Fruit fly (Drosophila melanogaster) whole organism, embryonic: ENCODE data around the gene pcm.
A peak's percentile ranks its signal among the peaks of the same experiment; 100 is the strongest.

Experiments
- Awh ChIP-seq: fragments of 200-800 bp; sonication (Bioruptor generic); IDR thresholded peaks from 2 replicates; pipeline ENCODE4, ENCODE4 v1.3.6; 2022; ENCODE audit warnings: missing biosample characterization, missing genetic modification characterization
- BEAF-32 ChIP-seq: fragments of 200-800 bp; sonication (Bioruptor generic); optimal IDR thresholded peaks from 3 replicates; lab custom pipeline; 2017; ENCODE audit warnings: missing biosample characterization, missing genetic modification characterization, mild to moderate bottlenecking, moderate library complexity, missing genetic modification reagents
- CG10366 ChIP-seq: fragments of 200-800 bp; sonication (Bioruptor generic); IDR thresholded peaks from 2 replicates; pipeline ENCODE4 v1.3.6; 2022; ENCODE audit warnings: missing biosample characterization, missing genetic modification characterization
- CG10543 ChIP-seq: fragments of 200-800 bp; sonication (Bioruptor generic); optimal IDR thresholded peaks from 3 replicates; lab custom pipeline; 2017; ENCODE audit warnings: missing biosample characterization, mild to moderate bottlenecking, missing genetic modification characterization, moderate library complexity
- CG11723 ChIP-seq: fragments of 200-800 bp; sonication (Bioruptor generic); optimal IDR thresholded peaks from 2 replicates; lab custom pipeline; 2017; ENCODE audit warnings: missing biosample characterization, mild to moderate bottlenecking, missing genetic modification characterization
- CG15601 ChIP-seq: fragments of 200-800 bp; sonication (Bioruptor generic); optimal IDR thresholded peaks from 3 replicates; lab custom pipeline; 2019; ENCODE audit warnings: missing biosample characterization, mild to moderate bottlenecking, missing genetic modification characterization, moderate library complexity
- CG1602 ChIP-seq: fragments of 200-800 bp; sonication (Bioruptor generic); optimal IDR thresholded peaks from 3 replicates; lab custom pipeline; 2016; ENCODE audit warnings: missing biosample characterization, missing genetic modification characterization
- CG17359 ChIP-seq: fragments of 200-800 bp; sonication (Bioruptor generic); optimal IDR thresholded peaks from 3 replicates; lab custom pipeline; 2018; ENCODE audit warnings: missing biosample characterization, mild to moderate bottlenecking, missing genetic modification characterization, moderate library complexity
- CG1832 ChIP-seq: fragments of 200-800 bp; sonication (Bioruptor generic); optimal IDR thresholded peaks from 2 replicates; lab custom pipeline; 2017; ENCODE audit warnings: missing biosample characterization, mild to moderate bottlenecking, missing genetic modification characterization, inconsistent platforms
- CG2116 ChIP-seq: fragments of 200-800 bp; sonication (Bioruptor generic); optimal IDR thresholded peaks from 3 replicates; lab custom pipeline; 2018; ENCODE audit warnings: missing biosample characterization, mild to moderate bottlenecking, missing genetic modification characterization
- CG30431 ChIP-seq: fragments of 200-800 bp; sonication (Bioruptor generic); optimal IDR thresholded peaks from 2 replicates; lab custom pipeline; 2017; ENCODE audit warnings: missing biosample characterization, missing genetic modification characterization
- CG3281 ChIP-seq: fragments of 200-800 bp; sonication (Bioruptor generic); optimal IDR thresholded peaks from 3 replicates; lab custom pipeline; 2017; ENCODE audit warnings: missing biosample characterization, mild to moderate bottlenecking, missing genetic modification characterization
- CG8924 ChIP-seq: fragments of 200-800 bp; optimal IDR thresholded peaks from 3 replicates; lab custom pipeline; 2019; ENCODE audit warnings: missing biosample characterization, mild to moderate bottlenecking, missing genetic modification characterization, moderate library complexity
- CG9437 ChIP-seq: fragments of 200-800 bp; sonication (Bioruptor generic); optimal IDR thresholded peaks from 2 replicates; lab custom pipeline; 2018; ENCODE audit warnings: missing biosample characterization, mild to moderate bottlenecking, missing genetic modification characterization
- CG9727 ChIP-seq: fragments of 200-800 bp; sonication (Bioruptor generic); optimal IDR thresholded peaks from 3 replicates; lab custom pipeline; 2017; ENCODE audit warnings: missing biosample characterization, mild to moderate bottlenecking, missing genetic modification characterization
- CG9932 ChIP-seq: fragments of 200-800 bp; sonication (Bioruptor generic); IDR thresholded peaks from 2 replicates; pipeline ENCODE4 v1.3.6; 2022; ENCODE audit warnings: missing biosample characterization, missing genetic modification characterization
- CHES-1-like ChIP-seq: fragments of 200-800 bp; sonication (Bioruptor generic); optimal IDR thresholded peaks from 2 replicates; lab custom pipeline; 2016; ENCODE audit warnings: missing biosample characterization, missing genetic modification characterization
- Camta ChIP-seq: fragments of 200-800 bp; sonication (Bioruptor generic); optimal IDR thresholded peaks from 2 replicates; lab custom pipeline; 2016; ENCODE audit warnings: missing biosample characterization, missing genetic modification characterization
- Doc3 ChIP-seq: fragments of 200-800 bp; sonication (Bioruptor generic); IDR thresholded peaks from 3 replicates; pipeline ENCODE4 v1.3.6; 2022; ENCODE audit warnings: missing biosample characterization, missing genetic modification characterization; ENCODE audit not compliant: partially characterized antibody
- Dref ChIP-seq: fragments of 200-800 bp; sonication (Bioruptor generic); IDR thresholded peaks from 2 replicates; pipeline ENCODE4 v1.3.6; 2022; ENCODE audit warnings: missing biosample characterization, missing genetic modification characterization
- Elba2 ChIP-seq: fragments of 200-800 bp; sonication (Bioruptor generic); optimal IDR thresholded peaks from 3 replicates; lab custom pipeline; 2016; ENCODE audit warnings: missing biosample characterization, missing genetic modification characterization
- Max ChIP-seq: fragments of 200-800 bp; sonication (Bioruptor generic); optimal IDR thresholded peaks from 2 replicates; lab custom pipeline; 2016; ENCODE audit warnings: missing biosample characterization, mild to moderate bottlenecking, missing genetic modification characterization
- Med ChIP-seq: fragments of 200-800 bp; sonication (Bioruptor generic); peaks from one replicate; lab custom pipeline; 2016; ENCODE audit warnings: missing biosample characterization, missing genetic modification characterization, mild to moderate bottlenecking, inconsistent platforms, moderate library complexity
- NfI ChIP-seq: fragments of 200-800 bp; sonication (Bioruptor generic); optimal IDR thresholded peaks from 3 replicates; lab custom pipeline; 2018; ENCODE audit warnings: missing biosample characterization, mild to moderate bottlenecking, missing genetic modification characterization, moderate library complexity
- Pdp1 ChIP-seq, 2 experiments: fragments of 200-800 bp; sonication (Bioruptor generic); optimal IDR thresholded peaks; 3 replicates each; lab custom pipeline; 2016; ENCODE audit warnings: missing biosample characterization in 2 of 2, missing genetic modification characterization in 2 of 2, mild to moderate bottlenecking in 1 of 2, moderate library complexity in 1 of 2
- Poxn ChIP-seq: fragments of 200-800 bp; sonication (Bioruptor generic); IDR thresholded peaks from 2 replicates; pipeline ENCODE4 v1.3.6; 2022; ENCODE audit warnings: missing biosample characterization, missing genetic modification characterization
- Scr ChIP-seq: fragments of 200-800 bp; sonication (Bioruptor generic); IDR thresholded peaks from 2 replicates; pipeline ENCODE4 v1.3.6; 2022; ENCODE audit warnings: missing biosample characterization, missing genetic modification characterization; ENCODE audit not compliant: partially characterized antibody
- Sry-β ChIP-seq: fragments of 200-800 bp; sonication (Bioruptor generic); optimal IDR thresholded peaks from 2 replicates; lab custom pipeline; 2018; ENCODE audit warnings: missing biosample characterization, mild to moderate bottlenecking, missing genetic modification characterization, moderate library complexity
- Sry-δ ChIP-seq: fragments of 200-800 bp; sonication (Bioruptor generic); optimal IDR thresholded peaks from 2 replicates; lab custom pipeline; 2016; ENCODE audit warnings: missing biosample characterization, missing genetic modification characterization
- amos ChIP-seq: fragments of 200-800 bp; sonication (Bioruptor generic); IDR thresholded peaks from 2 replicates; pipeline ENCODE4 v1.3.6; 2022; ENCODE audit warnings: missing biosample characterization, missing genetic modification characterization; ENCODE audit not compliant: partially characterized antibody
- ash1 ChIP-seq: fragments of 200-800 bp; sonication (Bioruptor generic); optimal IDR thresholded peaks from 2 replicates; lab custom pipeline; 2018; ENCODE audit warnings: missing biosample characterization, mild to moderate bottlenecking, missing genetic modification characterization
- bab2 ChIP-seq: fragments of 200-800 bp; sonication (Bioruptor generic); optimal IDR thresholded peaks from 2 replicates; lab custom pipeline; 2016; ENCODE audit warnings: missing biosample characterization, missing genetic modification characterization
- bbx ChIP-seq: fragments of 200-800 bp; sonication (Bioruptor generic); IDR thresholded peaks from 2 replicates; pipeline ENCODE4 v1.3.6; 2022; ENCODE audit warnings: missing biosample characterization, missing genetic modification characterization; ENCODE audit not compliant: partially characterized antibody
- chif ChIP-seq, 2 experiments: fragments of 200-800 bp; sonication (Bioruptor generic); optimal IDR thresholded peaks; 3 replicates each; lab custom pipeline; 2016; ENCODE audit warnings: missing biosample characterization in 2 of 2, missing genetic modification characterization in 2 of 2
- fd96Cb ChIP-seq: fragments of 200-800 bp; sonication (Bioruptor generic); optimal IDR thresholded peaks from 2 replicates; lab custom pipeline; 2018; ENCODE audit warnings: missing biosample characterization, mild to moderate bottlenecking, missing genetic modification characterization, moderate library complexity
- hkb ChIP-seq, 2 experiments: fragments of 200-800 bp in 1 of 2; fragments of >200 bp in 1 of 2; sonication (Bioruptor generic) in 1 of 2; IDR thresholded peaks in 1 of 2; optimal IDR thresholded peaks in 1 of 2; 2 replicates each; pipeline versions ENCODE4 v1.3.6 to Lab custom; 2017 to 2022; ENCODE audit warnings: missing biosample characterization in 1 of 2, missing genetic modification characterization in 1 of 2
- inv ChIP-seq: fragments of 200-800 bp; sonication (Bioruptor generic); IDR thresholded peaks from 2 replicates; pipeline ENCODE4 v1.3.6; 2022; ENCODE audit warnings: missing biosample characterization, missing genetic modification characterization; ENCODE audit not compliant: partially characterized antibody
- mirr ChIP-seq: fragments of 200-800 bp; sonication (Bioruptor generic); optimal IDR thresholded peaks from 3 replicates; lab custom pipeline; 2018; ENCODE audit warnings: missing biosample characterization, mild to moderate bottlenecking, missing genetic modification characterization
- mld ChIP-seq: fragments of 200-800 bp; sonication (Bioruptor generic); IDR thresholded peaks from 3 replicates; pipeline ENCODE4 v1.3.6; 2022; ENCODE audit warnings: missing biosample characterization, missing genetic modification characterization; ENCODE audit not compliant: partially characterized antibody
- pb ChIP-seq: fragments of 200-800 bp; sonication (Bioruptor generic); optimal IDR thresholded peaks from 3 replicates; lab custom pipeline; 2016; ENCODE audit warnings: missing biosample characterization, missing genetic modification characterization
- sens-2 ChIP-seq: fragments of 200-800 bp; sonication (Bioruptor generic); IDR thresholded peaks from 2 replicates; pipeline ENCODE4 v1.3.6; 2022; ENCODE audit warnings: missing biosample characterization, missing genetic modification characterization
- ssp ChIP-seq: fragments of 200-800 bp; sonication (Bioruptor generic); IDR thresholded peaks from 2 replicates; pipeline ENCODE4 v1.3.6; 2022; ENCODE audit warnings: missing biosample characterization, missing genetic modification characterization
- tio ChIP-seq: fragments of 200-800 bp; sonication (Bioruptor generic); optimal IDR thresholded peaks from 2 replicates; lab custom pipeline; 2017; ENCODE audit warnings: missing biosample characterization, missing genetic modification characterization, inconsistent platforms

pcm gene

DNA sequence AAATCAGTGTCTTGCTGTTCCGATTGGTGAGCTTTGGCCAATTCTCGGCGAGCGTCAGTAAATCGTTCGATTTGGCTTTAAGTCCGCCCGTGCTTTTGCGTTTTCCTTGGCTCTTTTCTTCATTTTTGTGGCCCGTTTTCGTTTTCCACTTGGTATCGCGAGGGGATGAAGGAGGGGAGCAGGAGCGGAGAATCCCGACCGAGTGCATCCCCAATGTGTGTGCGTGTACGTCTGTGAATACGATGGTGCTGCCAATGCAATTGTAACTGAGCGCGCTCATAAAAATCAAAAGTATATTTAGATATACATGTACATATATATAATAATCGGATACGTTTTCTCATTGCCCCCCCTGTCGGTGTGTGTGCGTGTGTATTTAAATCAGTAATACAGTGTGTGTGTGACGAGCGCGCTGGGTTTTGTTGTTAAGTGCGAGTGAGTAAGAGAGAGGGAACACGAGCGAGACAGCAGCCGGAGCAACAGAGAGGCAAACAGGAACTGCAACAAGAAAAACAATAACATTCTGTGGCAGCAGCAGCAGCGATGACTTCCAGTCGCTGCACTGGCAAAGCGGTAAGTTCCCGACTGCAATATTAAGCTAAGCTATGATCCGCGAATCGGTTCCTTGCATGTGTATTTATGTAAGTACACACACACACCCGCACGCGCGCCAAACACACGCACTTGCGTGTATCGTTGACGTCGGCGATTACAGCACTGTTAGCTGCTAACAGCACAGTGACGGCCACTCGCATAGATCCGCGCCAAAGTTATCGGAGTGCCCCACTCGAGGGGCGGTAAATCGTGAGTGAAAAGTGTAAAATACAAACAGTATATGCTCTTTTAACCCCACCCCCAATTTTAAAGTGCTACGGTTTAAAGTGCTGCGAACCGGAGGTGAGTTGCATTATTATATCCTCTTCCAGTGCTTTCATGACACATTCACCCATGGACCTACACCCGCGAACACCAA lies 4.1 kb upstream of the pcm start (continued):
- TF ChIP-seq chif (GFP tag; optimal IDR thresholded peaks at IDR 0.05; lab: Kevin White, UChicago), result peak; percentile 19 to 40
- TF ChIP-seq CG9437 (GFP tag; lab: Kevin White, UChicago), result peak; percentile 30
- peak; percentile 81 for TF ChIP-seq CG3281
- TF ChIP-seq CG1832 (GFP tag; lab: Kevin White, UChicago), result peak; percentile 90
- no peak for TF ChIP-seq CG15601 (tag; lab: Kevin White, UChicago)

DNA sequence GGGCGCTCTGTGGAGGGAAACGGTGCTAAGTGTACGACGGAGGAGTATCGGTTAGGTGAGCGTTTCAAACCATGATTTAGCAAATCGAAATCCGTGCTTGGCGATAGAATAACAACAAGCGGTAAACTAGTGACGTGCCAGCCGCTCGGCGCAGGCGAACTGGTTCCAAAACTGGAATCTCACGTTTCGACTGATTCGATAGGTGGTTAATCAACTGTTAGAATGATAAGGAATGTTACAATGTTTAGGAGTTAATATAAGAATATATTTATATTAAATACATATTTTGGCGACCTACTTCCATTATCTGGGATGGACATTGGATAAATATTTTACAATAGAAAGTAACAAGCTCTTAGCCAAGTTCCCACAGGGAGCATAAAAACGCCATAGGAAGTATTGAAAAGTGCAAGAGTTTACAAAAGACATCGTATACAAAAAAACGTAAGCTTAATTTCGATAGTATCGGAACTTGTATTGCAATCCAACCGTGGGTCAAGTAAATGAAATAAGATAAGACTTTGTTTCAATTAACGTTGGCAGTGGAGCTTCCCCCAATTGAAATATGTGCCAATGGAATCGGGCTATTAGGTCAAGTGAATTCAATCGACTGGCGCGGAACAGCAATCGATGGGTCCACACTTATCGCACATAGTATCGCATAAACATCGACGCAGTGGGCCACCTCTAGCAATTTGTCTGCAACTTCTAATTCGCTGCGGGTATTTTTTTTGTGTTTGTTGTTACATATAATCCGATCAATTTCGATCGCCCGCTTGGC lies 3.2 kb upstream of the pcm start, which contains the start of the genes ksh, CG14200 and Pfrx:
ksh (minus strand) TSS at position 163 of the 781 bp plus-strand sequence.
CG14200 (plus strand) TSS at position 676 of the 781 bp plus-strand sequence.
Pfrx (plus strand) TSS at position 676 of the 781 bp plus-strand sequence.
- TF ChIP-seq CG10366 (GFP tag; lab: Robert Waterston, UW) (no peak), mld (GFP tag; lab: Robert Waterston, UW) (peak; percentile 88), pb (GFP tag; lab: Kevin White, UChicago) (no peak), Awh (GFP tag; lab: Robert Waterston, UW) (no peak), CG17359 (tag; lab: Kevin White, UChicago) (no peak), hkb (optimal IDR thresholded peaks at IDR 0.05; lab: Kevin White, UChicago) (no peak), hkb (GFP tag; IDR thresholded peaks at IDR 0.05; lab: Robert Waterston, UW) (no peak), Sry-β (no peak), mirr (GFP tag; lab: Kevin White, UChicago) (no peak), Doc3 (GFP tag; lab: Robert Waterston, UW) (peak; percentile 60), CG30431 (GFP tag; lab: Kevin White, UChicago) (no peak), Poxn (GFP tag; lab: Robert Waterston, UW) (no peak), CG1602 (GFP tag; lab: Kevin White, UChicago) (no peak), Elba2 (GFP tag; lab: Kevin White, UChicago) (no peak), BEAF-32 (GFP tag; lab: Kevin White, UChicago) (peak; percentile 92), Max (GFP tag; lab: Kevin White, UChicago) (no peak), tio (GFP tag; lab: Kevin White, UChicago) (no peak), Sry-δ (GFP tag; lab: Kevin White, UChicago) (peak; percentile 97), CG9727 (GFP tag; lab: Kevin White, UChicago) (no peak), ssp (GFP tag; lab: Robert Waterston, UW) (peak; percentile 98), CHES-1-like (GFP tag; lab: Kevin White, UChicago) (peak; percentile 19), Med (GFP tag; lab: Kevin White, UChicago) (peak; percentile 89), CG10543 (GFP tag; lab: Kevin White, UChicago) (peak; percentile 18), inv (GFP tag; lab: Robert Waterston, UW) (peak; percentile 90), Dref (GFP tag; lab: Robert Waterston, UW) (peak; percentile 93), CG15601 (tag; lab: Kevin White, UChicago) (peak; percentile 11), ash1 (no peak), sens-2 (GFP tag; lab: Robert Waterston, UW) (no peak), bbx (GFP tag; lab: Robert Waterston, UW) (peak; percentile 97), NfI (GFP tag; lab: Kevin White, UChicago) (peak; percentile 21), amos (GFP tag; lab: Robert Waterston, UW) (peak; percentile 97), Pdp1 (GFP tag; optimal IDR thresholded peaks at IDR 0.05; lab: Kevin White, UChicago) (peak in 1 of 2 experiments; percentile 30), CG8924 (tag; lab: Kevin White, UChicago) (no peak), CG2116 (GFP tag; lab: Kevin White, UChicago) (peak; percentile 60), CG11723 (no peak), bab2 (GFP tag; lab: Kevin White, UChicago) (no peak), fd96Cb (tag; lab: Kevin White, UChicago) (no peak), Camta (GFP tag; lab: Kevin White, UChicago) (peak; percentile 17), CG9932 (GFP tag; lab: Robert Waterston, UW) (peak; percentile 77), Scr (GFP tag; lab: Robert Waterston, UW) (peak; percentile 85)
